Fruit fly (Drosophila melanogaster): Measurements from ENCODE around the gene Spn77Bb.

Gene Spn77Bb

DNA sequence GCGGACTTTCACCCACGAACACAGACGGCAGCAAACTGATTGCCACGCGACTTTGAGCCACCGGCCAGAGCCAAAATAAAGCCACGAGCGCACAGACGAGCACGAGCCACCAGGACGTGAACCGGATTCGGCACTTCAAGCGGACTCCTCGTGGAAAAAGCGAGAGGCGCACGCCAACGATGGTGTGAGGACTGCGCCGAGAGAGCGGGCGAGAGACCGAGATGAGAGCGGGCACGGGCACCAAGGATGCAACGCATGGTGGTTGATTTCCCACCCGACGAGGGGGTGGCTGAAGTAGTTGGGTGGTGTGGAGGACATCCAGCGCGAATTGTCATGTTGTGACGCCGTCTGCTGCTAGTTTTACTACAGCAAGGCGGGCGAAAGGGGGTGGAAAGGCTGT lies 25.7 kb upstream of the Spn77Bb start, which contains the start of gene gogo:
Gene gogo, minus strand, starts transcription at position 39 of the 400 bp plus-strand sequence.
- no peak for TF ChIP-seq CG11294 (GFP tag; IDR thresholded peaks at IDR 0.05)
- peak; percentile 28 for TF ChIP-seq CG7368 (GFP tag; optimal IDR thresholded peaks at IDR 0.05)

DNA sequence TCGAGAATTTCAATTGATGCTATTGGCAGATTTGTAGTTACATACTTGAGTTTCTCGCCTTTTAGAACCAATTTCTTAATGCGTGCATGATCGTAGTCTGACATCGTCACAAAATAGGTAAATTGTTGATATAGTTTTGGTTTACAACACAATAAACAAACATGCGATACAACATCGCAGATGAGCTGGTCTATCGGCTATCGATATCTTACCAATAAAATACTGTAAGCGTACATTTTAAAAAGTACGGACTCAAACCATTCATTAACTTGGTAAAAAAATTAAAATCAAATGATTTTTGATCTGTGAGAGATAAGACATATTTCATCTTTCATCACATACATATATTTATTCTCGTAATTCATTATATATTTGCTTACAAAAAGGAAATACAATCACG lies 24.0 kb upstream of the Spn77Bb start, which contains the start of gene FRG1:
Gene FRG1, minus strand, starts transcription at position 175 of the 400 bp plus-strand sequence.
- TF ChIP-seq Smox (GFP tag; optimal IDR thresholded peaks at IDR 0.05) (no peak), CG6276 (GFP tag; optimal IDR thresholded peaks at IDR 0.05) (no peak), fd59A (GFP tag; optimal IDR thresholded peaks at IDR 0.05) (no peak), Ets96B (tag; optimal IDR thresholded peaks at IDR 0.05) (no peak), svp (GFP tag) (no peak)

DNA sequence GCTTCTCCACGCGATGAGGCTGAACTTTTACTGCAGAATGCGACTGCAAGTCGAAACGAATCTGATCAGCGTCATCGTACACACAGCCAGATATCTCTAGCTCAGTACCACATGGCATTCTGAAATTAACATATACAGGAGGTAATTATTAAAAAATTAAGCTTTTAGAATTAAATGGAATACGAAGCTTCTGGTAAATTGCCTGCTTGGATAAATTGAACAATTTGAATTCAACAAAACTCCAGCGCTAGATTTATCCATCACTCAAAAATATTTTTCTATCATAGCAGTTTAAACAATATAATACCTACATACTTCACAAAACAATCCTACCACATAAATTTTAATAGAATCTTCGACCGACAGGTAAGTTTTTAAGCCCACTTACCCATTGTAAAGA lies 21.6 kb upstream of the Spn77Bb start, which contains the start of gene SCCRO4:
Gene SCCRO4, plus strand, starts transcription at position 301 of the 400 bp plus-strand sequence.
- TF ChIP-seq CG6276 (GFP tag; optimal IDR thresholded peaks at IDR 0.05): no peak
- no peak for TF ChIP-seq CG6808 (GFP tag; optimal IDR thresholded peaks at IDR 0.05)
- no peak for TF ChIP-seq fd85E (GFP tag; optimal IDR thresholded peaks at IDR 0.05)
- TF ChIP-seq dac (GFP tag; optimal IDR thresholded peaks at IDR 0.05): no peak

- TF ChIP-seq esn (GFP tag; optimal IDR thresholded peaks at IDR 0.05) (peak; percentile 84), CG11294 (GFP tag; IDR thresholded peaks at IDR 0.05) (peak; percentile 58; the same call in 1 of the 2 replicates), Hr4 (GFP tag; optimal IDR thresholded peaks at IDR 0.05) (no peak), fd59A (GFP tag; optimal IDR thresholded peaks at IDR 0.05) (no peak), OdsH (GFP tag; optimal IDR thresholded peaks at IDR 0.05) (no peak), ss (GFP tag; optimal IDR thresholded peaks at IDR 0.05) (no peak), spab (GFP tag; optimal IDR thresholded peaks at IDR 0.05) (no peak), CG3919 (GFP tag; optimal IDR thresholded peaks at IDR 0.05) (peak; percentile 72), CG6808 (GFP tag; optimal IDR thresholded peaks at IDR 0.05) (no peak), dac (GFP tag; optimal IDR thresholded peaks at IDR 0.05) (no peak), Gug (GFP tag; IDR thresholded peaks at IDR 0.05) (peak; percentile 70; the same call in 1 of the 2 replicates), Met (GFP tag; optimal IDR thresholded peaks at IDR 0.05) (no peak), CG11762 (GFP tag; optimal IDR thresholded peaks at IDR 0.05; ENCODE audit: insufficient read depth) (peak; percentile 42), Hr39 (GFP tag; optimal IDR thresholded peaks at IDR 0.05) (peak; percentile 81), Eip78C (GFP tag) (no peak), Ets96B (tag; optimal IDR thresholded peaks at IDR 0.05) (peak; percentile 50), cyc (GFP tag; optimal IDR thresholded peaks at IDR 0.05) (peak; percentile 82), CG15336 (GFP tag; IDR thresholded peaks at IDR 0.05) (0 out of 2 replicates have a peak, but pooled peaks have one; percentile 46), CG1621 (tag; optimal IDR thresholded peaks at IDR 0.05) (no peak), CG4318 (GFP tag; optimal IDR thresholded peaks at IDR 0.05) (no peak), dsx (GFP tag; optimal IDR thresholded peaks at IDR 0.05; ENCODE audit: poor library complexity, severe bottlenecking) (no peak), CG32006 (GFP tag; optimal IDR thresholded peaks at IDR 0.05) (no peak), acj6 (GFP tag; optimal IDR thresholded peaks at IDR 0.05) (no peak), CG31627 (GFP tag; optimal IDR thresholded peaks at IDR 0.05) (peak; percentile 80), Ets21C (GFP tag; optimal IDR thresholded peaks at IDR 0.05) (peak; percentile 74), eg (GFP tag; IDR thresholded peaks at IDR 0.05) (peak; percentile 80), pdm3 (GFP tag; optimal IDR thresholded peaks at IDR 0.05) (peak; percentile 82), net (GFP tag; optimal IDR thresholded peaks at IDR 0.05) (no peak), Eip75B (GFP tag; optimal IDR thresholded peaks at IDR 0.05) (no peak), CG7368 (GFP tag; optimal IDR thresholded peaks at IDR 0.05) (peak; percentile 36), svp (GFP tag) (no peak), salr (GFP tag; optimal IDR thresholded peaks at IDR 0.05) (no peak), CG16779 (tag; optimal IDR thresholded peaks at IDR 0.05) (no peak), CG8119 (GFP tag; IDR thresholded peaks at IDR 0.05) (peak; percentile 54; the same call in 2 of the 3 replicates), Sox15 (GFP tag; optimal IDR thresholded peaks at IDR 0.05) (peak; percentile 76), Smox (GFP tag; optimal IDR thresholded peaks at IDR 0.05) (peak; percentile 75), topi (GFP tag; optimal IDR thresholded peaks at IDR 0.05) (peak; percentile 74), CG11902 (GFP tag; optimal IDR thresholded peaks at IDR 0.05) (peak; percentile 69), CG8632 (GFP tag; optimal IDR thresholded peaks at IDR 0.05) (peak; percentile 59), CG10669 (GFP tag; optimal IDR thresholded peaks at IDR 0.05) (no peak), lz (GFP tag; optimal IDR thresholded peaks at IDR 0.05) (peak; percentile 79)
Observed at dm6 chr3L:20302081-20302630, 18.6 kb upstream of the Spn77Bb start, which contains the start of gene Pex23. Gene Pex23, minus strand, starts transcription at chr3L:20302141.
